Fruit fly (Drosophila melanogaster) whole organism, embryonic: ENCODE results near the gene CG3556.

ENCODE experiments used
- Bgb ChIP-seq: fragments of 200-800 bp; sonication (Bioruptor generic); IDR thresholded peaks from 2 replicates; pipeline ENCODE4 v1.3.6; 2022; ENCODE audit warnings: missing biosample characterization, missing genetic modification characterization; ENCODE audit not compliant: partially characterized antibody
- CG10267 ChIP-seq: fragments of 200-800 bp; sonication (Bioruptor generic); optimal IDR thresholded peaks from 2 replicates; lab custom pipeline; 2018; ENCODE audit warnings: missing biosample characterization, mild to moderate bottlenecking, missing genetic modification characterization, moderate library complexity
- CG11504 ChIP-seq: fragments of 200-800 bp; sonication (Bioruptor generic); optimal IDR thresholded peaks from 3 replicates; lab custom pipeline; 2019; ENCODE audit warnings: missing biosample characterization, mild to moderate bottlenecking, missing genetic modification characterization, moderate library complexity
- CG12104 ChIP-seq: fragments of 200-800 bp; sonication (Bioruptor generic); optimal IDR thresholded peaks from 3 replicates; lab custom pipeline; 2016; ENCODE audit warnings: missing biosample characterization, missing genetic modification characterization
- CG12155 ChIP-seq: fragments of 200-800 bp; sonication (Bioruptor generic); optimal IDR thresholded peaks from 3 replicates; lab custom pipeline; 2016; ENCODE audit warnings: missing biosample characterization, missing genetic modification characterization
- CG12744 ChIP-seq: fragments of 200-800 bp; sonication (Bioruptor generic); optimal IDR thresholded peaks from 2 replicates; lab custom pipeline; 2016; ENCODE audit warnings: missing biosample characterization, missing genetic modification characterization
- CG12942 ChIP-seq: fragments of 200-800 bp; sonication (Bioruptor generic); optimal IDR thresholded peaks from 3 replicates; lab custom pipeline; 2016; ENCODE audit warnings: missing biosample characterization, missing genetic modification characterization
- CG14710 ChIP-seq: fragments of 200-800 bp; sonication (Bioruptor generic); optimal IDR thresholded peaks from 3 replicates; lab custom pipeline; 2019; ENCODE audit warnings: missing biosample characterization, mild to moderate bottlenecking, missing genetic modification characterization, moderate library complexity
- CG15479 ChIP-seq: fragments of 200-800 bp; sonication (Bioruptor generic); optimal IDR thresholded peaks from 3 replicates; lab custom pipeline; 2019; ENCODE audit warnings: missing biosample characterization, mild to moderate bottlenecking, missing genetic modification characterization, moderate library complexity
- CG15514 ChIP-seq: fragments of 200-800 bp; sonication (Bioruptor generic); optimal IDR thresholded peaks from 3 replicates; lab custom pipeline; 2017; ENCODE audit warnings: missing biosample characterization, missing genetic modification characterization, mild to moderate bottlenecking, moderate library complexity, missing genetic modification reagents
- CG17186 ChIP-seq: fragments of 200-800 bp; sonication (Bioruptor generic); optimal IDR thresholded peaks from 3 replicates; lab custom pipeline; 2017; ENCODE audit warnings: missing biosample characterization, missing genetic modification reagents, missing genetic modification characterization
- CG2889 ChIP-seq: fragments of 200-800 bp; sonication (Bioruptor generic); IDR thresholded peaks from 3 replicates; pipeline ENCODE4 v1.3.6; 2022; ENCODE audit warnings: missing biosample characterization, missing genetic modification characterization
- CG30403 ChIP-seq: fragments of 200-800 bp; sonication (Bioruptor generic); optimal IDR thresholded peaks from 3 replicates; lab custom pipeline; 2016; ENCODE audit warnings: missing biosample characterization, missing genetic modification characterization
- CG30431 ChIP-seq: fragments of 200-800 bp; sonication (Bioruptor generic); optimal IDR thresholded peaks from 2 replicates; lab custom pipeline; 2017; ENCODE audit warnings: missing biosample characterization, missing genetic modification characterization
- CG32772 ChIP-seq: fragments of 200-800 bp; sonication (Bioruptor generic); IDR thresholded peaks from 2 replicates; pipeline ENCODE4 v1.3.6; 2022; ENCODE audit warnings: missing biosample characterization, missing genetic modification characterization
- CG3847 ChIP-seq: fragments of 200-800 bp; sonication (Bioruptor generic); IDR thresholded peaks from 2 replicates; pipeline ENCODE4 v1.3.6; 2022; ENCODE audit warnings: missing biosample characterization, missing genetic modification characterization
- CG4707 ChIP-seq: fragments of 200-800 bp; sonication (Bioruptor generic); optimal IDR thresholded peaks from 2 replicates; lab custom pipeline; 2018; ENCODE audit warnings: missing biosample characterization, mild to moderate bottlenecking, missing genetic modification characterization, moderate library complexity
- CG6791 ChIP-seq: fragments of 200-800 bp; sonication (Bioruptor generic); IDR thresholded peaks from 3 replicates; pipeline ENCODE4 v1.3.6; 2022; ENCODE audit warnings: missing biosample characterization, missing genetic modification characterization; ENCODE audit not compliant: partially characterized antibody
- CG7372 ChIP-seq: fragments of 200-800 bp; sonication (Bioruptor generic); IDR thresholded peaks from 2 replicates; pipeline ENCODE4 v1.3.6; 2022; ENCODE audit warnings: missing biosample characterization, missing genetic modification characterization
- CG7556 ChIP-seq: fragments of 200-800 bp; sonication (Bioruptor generic); optimal IDR thresholded peaks from 2 replicates; lab custom pipeline; 2017; ENCODE audit warnings: missing biosample characterization, mild to moderate bottlenecking, missing genetic modification characterization
- CG7839 ChIP-seq: fragments of 200-800 bp; sonication (Bioruptor generic); optimal IDR thresholded peaks from 3 replicates; lab custom pipeline; 2018; ENCODE audit warnings: missing biosample characterization, mild to moderate bottlenecking, missing genetic modification characterization, moderate library complexity
- CG8281 ChIP-seq: fragments of 200-800 bp; sonication (Bioruptor generic); optimal IDR thresholded peaks from 2 replicates; lab custom pipeline; 2018; ENCODE audit warnings: missing biosample characterization, mild to moderate bottlenecking, missing genetic modification characterization, moderate library complexity
- CG8924 ChIP-seq: fragments of 200-800 bp; optimal IDR thresholded peaks from 3 replicates; lab custom pipeline; 2019; ENCODE audit warnings: missing biosample characterization, mild to moderate bottlenecking, missing genetic modification characterization, moderate library complexity
- CG9817 ChIP-seq: fragments of 200-800 bp; sonication (Bioruptor generic); optimal IDR thresholded peaks from 2 replicates; lab custom pipeline; 2018; ENCODE audit warnings: missing biosample characterization, mild to moderate bottlenecking, missing genetic modification characterization, moderate library complexity
- Dp ChIP-seq: fragments of 200-800 bp; sonication (Bioruptor generic); optimal IDR thresholded peaks from 2 replicates; lab custom pipeline; 2018; ENCODE audit warnings: missing biosample characterization, mild to moderate bottlenecking, missing genetic modification characterization, moderate library complexity
- Gsc ChIP-seq: fragments of 200-800 bp; sonication (Bioruptor generic); IDR thresholded peaks from 2 replicates; pipeline ENCODE4 v1.3.6; 2022; ENCODE audit warnings: missing biosample characterization, missing genetic modification characterization
- HmgD ChIP-seq: fragments of 200-800 bp; sonication (Bioruptor generic); optimal IDR thresholded peaks from 3 replicates; lab custom pipeline; 2016; ENCODE audit warnings: missing biosample characterization, missing genetic modification characterization
- Hr78 ChIP-seq, 2 experiments: fragments of 200-800 bp in 1 of 2; fragments of >200 bp in 1 of 2; sonication (Bioruptor generic) in 1 of 2; optimal IDR thresholded peaks; 2 replicates each; lab custom pipeline; 2017 to 2019; ENCODE audit warnings: missing biosample characterization in 2 of 2, missing genetic modification characterization in 2 of 2, mild to moderate bottlenecking in 1 of 2, moderate library complexity in 1 of 2
- Lpt ChIP-seq: fragments of >200 bp; optimal IDR thresholded peaks from 2 replicates; lab custom pipeline; 2018; ENCODE audit warnings: missing biosample characterization, missing genetic modification characterization
- MBD-R2 ChIP-seq: fragments of 200-800 bp; sonication (Bioruptor generic); IDR thresholded peaks from 2 replicates; pipeline ENCODE4 v1.3.6; 2022; ENCODE audit warnings: missing biosample characterization, missing genetic modification characterization
- Med ChIP-seq: fragments of 200-800 bp; sonication (Bioruptor generic); peaks from one replicate; lab custom pipeline; 2016; ENCODE audit warnings: missing biosample characterization, missing genetic modification characterization, mild to moderate bottlenecking, inconsistent platforms, moderate library complexity
- Neu2 ChIP-seq: fragments of 200-800 bp; sonication (Bioruptor generic); optimal IDR thresholded peaks from 3 replicates; lab custom pipeline; 2016; ENCODE audit warnings: missing biosample characterization, missing genetic modification characterization, borderline replicate concordance
- Opbp ChIP-seq: fragments of 200-800 bp; sonication (Bioruptor generic); IDR thresholded peaks from 3 replicates; pipeline ENCODE4 v1.3.6; 2022; ENCODE audit warnings: missing biosample characterization, missing genetic modification characterization; ENCODE audit not compliant: partially characterized antibody
- Optix ChIP-seq: fragments of 200-800 bp; sonication (Bioruptor generic); IDR thresholded peaks from 3 replicates; pipeline ENCODE4 v1.3.6; 2022; ENCODE audit warnings: missing biosample characterization, missing genetic modification characterization
- Side ChIP-seq: fragments of 200-800 bp; sonication (Bioruptor generic); optimal IDR thresholded peaks from 2 replicates; lab custom pipeline; 2016; ENCODE audit warnings: missing biosample characterization, missing genetic modification characterization
- Spps ChIP-seq: fragments of 200-800 bp; sonication (Bioruptor generic); optimal IDR thresholded peaks from 2 replicates; lab custom pipeline; 2018; ENCODE audit warnings: missing biosample characterization, mild to moderate bottlenecking, missing genetic modification characterization
- Taf1 ChIP-seq: fragments of 200-800 bp; sonication (Bioruptor generic); IDR thresholded peaks from 2 replicates; pipeline ENCODE4 v1.3.6; 2022; ENCODE audit warnings: missing biosample characterization, missing genetic modification characterization
- corto ChIP-seq: fragments of 200-800 bp; sonication (Bioruptor generic); optimal IDR thresholded peaks from 2 replicates; lab custom pipeline; 2016; ENCODE audit warnings: missing biosample characterization, mild to moderate bottlenecking, missing genetic modification characterization, moderate library complexity
- gfzf ChIP-seq: fragments of 200-800 bp; sonication (Bioruptor generic); optimal IDR thresholded peaks from 2 replicates; lab custom pipeline; 2016; ENCODE audit warnings: missing biosample characterization, mild to moderate bottlenecking, missing genetic modification characterization, moderate library complexity
- hth ChIP-seq: fragments of >200 bp; optimal IDR thresholded peaks from 2 replicates; lab custom pipeline; 2017; ENCODE audit warnings: inconsistent platforms
- knrl ChIP-seq: fragments of 200-800 bp; sonication (Bioruptor generic); IDR thresholded peaks from 3 replicates; pipeline ENCODE4 v1.3.6; 2022; ENCODE audit warnings: missing biosample characterization, missing genetic modification characterization; ENCODE audit not compliant: partially characterized antibody
- lov ChIP-seq, 2 experiments: fragments of 200-800 bp in 1 of 2; fragments of >200 bp in 1 of 2; sonication (Bioruptor generic) in 1 of 2; IDR thresholded peaks in 1 of 2; optimal IDR thresholded peaks in 1 of 2; 2 replicates in 1 of 2; 3 replicates in 1 of 2; pipeline versions ENCODE4 v1.3.6 to Lab custom; 2017 to 2022; ENCODE audit warnings: missing biosample characterization in 1 of 2, missing genetic modification characterization in 1 of 2
- luna ChIP-seq: fragments of 200-800 bp; sonication (Bioruptor generic); optimal IDR thresholded peaks from 2 replicates; lab custom pipeline; 2016; ENCODE audit warnings: missing biosample characterization, missing genetic modification characterization
- mld ChIP-seq: fragments of 200-800 bp; sonication (Bioruptor generic); IDR thresholded peaks from 3 replicates; pipeline ENCODE4 v1.3.6; 2022; ENCODE audit warnings: missing biosample characterization, missing genetic modification characterization; ENCODE audit not compliant: partially characterized antibody
- nerfin-1 ChIP-seq: fragments of 200-800 bp; sonication (Bioruptor generic); optimal IDR thresholded peaks from 3 replicates; lab custom pipeline; 2019; ENCODE audit warnings: missing biosample characterization, mild to moderate bottlenecking, missing genetic modification characterization, moderate library complexity
- org-1 ChIP-seq: fragments of 200-800 bp; sonication (Bioruptor generic); optimal IDR thresholded peaks from 2 replicates; lab custom pipeline; 2017; ENCODE audit warnings: missing biosample characterization, missing genetic modification characterization
- p53 ChIP-seq: fragments of 200-800 bp; sonication (Bioruptor generic); optimal IDR thresholded peaks from 2 replicates; lab custom pipeline; 2016; ENCODE audit warnings: missing biosample characterization, missing genetic modification characterization
- slou ChIP-seq: fragments of 200-800 bp; sonication (Bioruptor generic); optimal IDR thresholded peaks from 3 replicates; lab custom pipeline; 2016; ENCODE audit warnings: missing biosample characterization, missing genetic modification characterization
- wek ChIP-seq: fragments of 200-800 bp; sonication (Bioruptor generic); optimal IDR thresholded peaks from 3 replicates; lab custom pipeline; 2018; ENCODE audit warnings: missing biosample characterization, mild to moderate bottlenecking, missing genetic modification characterization, moderate library complexity

The CG3556 gene

DNA sequence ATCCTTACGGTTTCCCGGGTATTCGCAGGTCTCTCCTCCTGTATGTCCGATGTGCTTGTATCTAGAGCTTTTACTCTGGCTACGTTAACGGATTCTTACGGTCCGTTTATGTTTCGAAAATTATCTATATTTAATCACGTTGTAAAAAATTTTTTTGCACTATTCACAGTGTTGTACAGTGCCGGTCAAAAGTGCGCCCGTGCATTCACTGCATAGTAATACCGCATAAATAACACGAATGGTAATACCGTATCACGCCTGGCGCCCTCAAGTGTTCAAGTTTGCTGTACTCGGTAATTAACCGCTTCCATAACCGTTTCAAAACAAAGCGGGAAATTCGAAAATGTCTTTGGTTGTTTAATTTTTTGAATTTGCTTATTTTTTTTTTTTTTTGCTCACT is 24.0 kb downstream of the CG3556 start, which contains the start of gene CG11444 (continued):
- TF ChIP-seq CG15514 (peak; percentile 74), CG7372 (GFP tag; lab: Robert Waterston, UW) (no peak), CG7839 (tag; lab: Kevin White, UChicago) (no peak), CG12104 (GFP tag; lab: Kevin White, UChicago) (no peak), Optix (GFP tag; lab: Robert Waterston, UW) (no peak), CG4707 (GFP tag; lab: Kevin White, UChicago) (no peak), CG15479 (GFP tag; lab: Kevin White, UChicago) (no peak), Dp (peak; percentile 91), Bgb (GFP tag; lab: Robert Waterston, UW) (peak; percentile 22; the same call in 1 of the 2 replicates), corto (GFP tag; lab: Kevin White, UChicago) (no peak), Hr78 (GFP tag; optimal IDR thresholded peaks at IDR 0.05; lab: Kevin White, UChicago) (no peak), Taf1 (GFP tag; lab: Robert Waterston, UW) (no peak), CG17186 (GFP tag; lab: Kevin White, UChicago) (peak; percentile 45), slou (GFP tag; lab: Kevin White, UChicago) (no peak), Gsc (GFP tag; lab: Robert Waterston, UW) (no peak), Lpt (GFP tag; lab: Kevin White, UChicago) (no peak), Med (GFP tag; lab: Kevin White, UChicago) (peak; percentile 94), CG12744 (GFP tag; lab: Kevin White, UChicago) (no peak), Neu2 (no peak), CG8924 (tag; lab: Kevin White, UChicago) (peak; percentile 64), CG32772 (GFP tag; lab: Robert Waterston, UW) (peak; percentile 45), Side (GFP tag; lab: Kevin White, UChicago) (peak; percentile 21), CG30403 (GFP tag; lab: Kevin White, UChicago) (peak; percentile 43), MBD-R2 (peak; percentile 76), hth (lab: Kevin White, UChicago) (no peak), org-1 (GFP tag; lab: Kevin White, UChicago) (no peak), CG30431 (GFP tag; lab: Kevin White, UChicago) (no peak), CG7556 (GFP tag; lab: Kevin White, UChicago) (peak; percentile 25), mld (GFP tag; lab: Robert Waterston, UW) (no peak), gfzf (GFP tag; lab: Kevin White, UChicago) (peak; percentile 96), p53 (GFP tag; lab: Kevin White, UChicago) (peak; percentile 42), CG11504 (tag; lab: Kevin White, UChicago) (no peak), CG14710 (tag; lab: Kevin White, UChicago) (peak; percentile 63), CG12155 (peak; percentile 27), nerfin-1 (peak; percentile 33), CG8281 (tag; lab: Kevin White, UChicago) (no peak), wek (no peak), Opbp (GFP tag; lab: Robert Waterston, UW) (peak; percentile 52; the same call in 1 of the 3 replicates), CG9817 (peak; percentile 29), knrl (peak; percentile 29; the same call in 1 of the 3 replicates), lov (optimal IDR thresholded peaks at IDR 0.05; lab: Kevin White, UChicago) (no peak), lov (GFP tag; IDR thresholded peaks at IDR 0.05; lab: Robert Waterston, UW) (no peak), CG3847 (peak; percentile 76), CG10267 (peak; percentile 97), HmgD (peak; percentile 67), CG6791 (GFP tag; lab: Robert Waterston, UW) (no peak; the same call in 2 of the 3 replicates), Spps (no peak), CG12942 (GFP tag; lab: Kevin White, UChicago) (no peak), CG2889 (GFP tag; lab: Robert Waterston, UW) (no peak), luna (GFP tag; lab: Kevin White, UChicago) (peak; percentile 58)
